Worm (Caenorhabditis elegans) whole organism, late embryonic: Measurements from ENCODE around the gene C45G7.13.

ENCODE experiments used
- C38D4.7 ChIP-seq: fragments of 200-800 bp; sonication (Bioruptor generic); optimal IDR thresholded peaks from 2 replicates; lab custom pipeline; 2018; ENCODE audit warnings: mild to moderate bottlenecking, missing genetic modification characterization, moderate library complexity, missing compliant biosample characterization
- T23F11.4 ChIP-seq: fragments of 200-800 bp; sonication (Bioruptor generic); optimal IDR thresholded peaks from 2 replicates; lab custom pipeline; 2018; ENCODE audit warnings: mild to moderate bottlenecking, missing genetic modification characterization, missing compliant biosample characterization
- ceh-18 ChIP-seq: sonication (generic microtip); optimal IDR thresholded peaks from 2 replicates; lab custom pipeline; 2016; ENCODE audit warnings: missing genetic modification characterization, missing compliant biosample characterization
- ceh-22 ChIP-seq: sonication (generic microtip); optimal IDR thresholded peaks from 2 replicates; lab custom pipeline; 2017; ENCODE audit warnings: missing biosample characterization, missing genetic modification characterization
- ceh-30 ChIP-seq: fragments of 150-350 bp; optimal IDR thresholded peaks from 2 replicates; lab custom pipeline; 2014; ENCODE audit warnings: missing biosample characterization, missing genetic modification characterization
- ceh-31 ChIP-seq: sonication (generic microtip); optimal IDR thresholded peaks from 2 replicates; lab custom pipeline; 2016; ENCODE audit warnings: missing genetic modification characterization, missing compliant biosample characterization
- ceh-34 ChIP-seq: sonication (generic microtip); optimal IDR thresholded peaks from 2 replicates; lab custom pipeline; 2016; ENCODE audit warnings: mild to moderate bottlenecking, missing genetic modification characterization, missing compliant biosample characterization
- ceh-45 ChIP-seq: fragments of 200-800 bp; sonication (Bioruptor generic); IDR thresholded peaks from 2 replicates; pipeline ENCODE4 v1.3.6; 2022; ENCODE audit warnings: missing genetic modification reagents, missing genetic modification characterization, missing compliant biosample characterization
- ceh-48 ChIP-seq: sonication (generic microtip); optimal IDR thresholded peaks from 2 replicates; lab custom pipeline; 2016; ENCODE audit warnings: missing genetic modification characterization, inconsistent platforms, missing compliant biosample characterization
- dmd-4 ChIP-seq: sonication (generic microtip); optimal IDR thresholded peaks from 2 replicates; lab custom pipeline; 2016; ENCODE audit warnings: borderline replicate concordance, missing genetic modification characterization, missing compliant biosample characterization
- elt-2 ChIP-seq: sonication (generic microtip); optimal IDR thresholded peaks from 2 replicates; lab custom pipeline; 2016; ENCODE audit warnings: missing genetic modification reagents, missing genetic modification characterization, missing compliant biosample characterization
- elt-4 ChIP-seq: sonication (generic microtip); optimal IDR thresholded peaks from 2 replicates; lab custom pipeline; 2016; ENCODE audit warnings: missing genetic modification characterization, missing compliant biosample characterization
- ets-4 ChIP-seq: sonication (generic microtip); optimal IDR thresholded peaks from 2 replicates; lab custom pipeline; 2016; ENCODE audit warnings: missing genetic modification characterization, missing compliant biosample characterization
- fkh-10 ChIP-seq: fragments of 150-350 bp; optimal IDR thresholded peaks from 2 replicates; lab custom pipeline; 2014; ENCODE audit warnings: missing biosample characterization, missing genetic modification reagents, missing genetic modification characterization
- hlh-13 ChIP-seq: fragments of 200-800 bp; sonication (Bioruptor generic); optimal IDR thresholded peaks from 2 replicates; lab custom pipeline; 2018; ENCODE audit warnings: mild to moderate bottlenecking, missing genetic modification characterization, missing compliant biosample characterization
- hlh-15 ChIP-seq: sonication (generic microtip); optimal IDR thresholded peaks from 2 replicates; lab custom pipeline; 2016; ENCODE audit warnings: missing genetic modification characterization, missing compliant biosample characterization
- hlh-30 ChIP-seq: sonication (generic microtip); optimal IDR thresholded peaks from 2 replicates; lab custom pipeline; 2017; ENCODE audit warnings: antibody characterized with exemption, missing genetic modification characterization, missing compliant biosample characterization; ENCODE audit not compliant: insufficient read depth
- hlh-6 ChIP-seq: sonication (generic microtip); optimal IDR thresholded peaks from 2 replicates; lab custom pipeline; 2016; ENCODE audit warnings: missing genotype, missing genetic modification characterization, missing compliant biosample characterization
- madf-2 ChIP-seq: sonication (generic microtip); optimal IDR thresholded peaks from 2 replicates; lab custom pipeline; 2017; ENCODE audit warnings: missing genetic modification characterization, missing compliant biosample characterization
- nhr-11 ChIP-seq: fragments of 150-350 bp; optimal IDR thresholded peaks from 2 replicates; lab custom pipeline; 2014; ENCODE audit warnings: missing biosample characterization, missing genetic modification characterization
- nhr-232 ChIP-seq: sonication (generic microtip); optimal IDR thresholded peaks from 2 replicates; lab custom pipeline; 2016; ENCODE audit warnings: missing genetic modification characterization, missing compliant biosample characterization
- npax-4 ChIP-seq: sonication (generic microtip); optimal IDR thresholded peaks from 2 replicates; lab custom pipeline; 2016; ENCODE audit warnings: missing genetic modification characterization, missing compliant biosample characterization
- odd-2 ChIP-seq: sonication (generic microtip); optimal IDR thresholded peaks from 2 replicates; lab custom pipeline; 2017; ENCODE audit warnings: antibody characterized with exemption, mild to moderate bottlenecking, missing genetic modification characterization, missing compliant biosample characterization
- pax-1 ChIP-seq: fragments of 150-350 bp; optimal IDR thresholded peaks from 2 replicates; lab custom pipeline; 2014; ENCODE audit warnings: missing biosample characterization, missing genetic modification characterization
- pha-2 ChIP-seq: sonication (generic microtip); optimal IDR thresholded peaks from 2 replicates; lab custom pipeline; 2017; ENCODE audit warnings: mild to moderate bottlenecking, missing genetic modification characterization, missing compliant biosample characterization
- pha-4 ChIP-seq: fragments of 150-350 bp; optimal IDR thresholded peaks from 2 replicates; lab custom pipeline; 2018; ENCODE audit warnings: missing biosample characterization, missing genetic modification reagents, missing genetic modification characterization
- pros-1 ChIP-seq: fragments of 150-350 bp; optimal IDR thresholded peaks from 2 replicates; lab custom pipeline; 2014; ENCODE audit warnings: missing biosample characterization, missing genetic modification reagents, missing genetic modification characterization
- ref-2 ChIP-seq: sonication (generic microtip); optimal IDR thresholded peaks from 2 replicates; lab custom pipeline; 2016; ENCODE audit warnings: missing genetic modification characterization, missing compliant biosample characterization
- rnt-1 ChIP-seq: sonication (generic microtip); optimal IDR thresholded peaks from 2 replicates; lab custom pipeline; 2016; ENCODE audit warnings: missing genetic modification characterization, missing compliant biosample characterization
- sdc-2 ChIP-seq: sonication (generic microtip); optimal IDR thresholded peaks from 2 replicates; lab custom pipeline; 2016; ENCODE audit warnings: missing genotype, missing genetic modification characterization, missing compliant biosample characterization
- sox-2 ChIP-seq: fragments of 200-800 bp; sonication (Bioruptor generic); IDR thresholded peaks from 2 replicates; pipeline ENCODE4 v1.3.6; 2022; ENCODE audit warnings: missing genetic modification reagents, missing genetic modification characterization, missing compliant biosample characterization
- syd-9 ChIP-seq: sonication (generic microtip); optimal IDR thresholded peaks from 2 replicates; lab custom pipeline; 2016; ENCODE audit warnings: mild to moderate bottlenecking, missing genetic modification characterization, moderate library complexity, missing compliant biosample characterization
- tbx-2 ChIP-seq: sonication (generic microtip); optimal IDR thresholded peaks from 2 replicates; lab custom pipeline; 2016; ENCODE audit warnings: missing genetic modification characterization, missing compliant biosample characterization
- unc-3 ChIP-seq, 2 experiments: fragments of 200-800 bp in 1 of 2; sonication (Bioruptor generic) in 1 of 2; sonication (generic microtip) in 1 of 2; conservative IDR thresholded peaks in 1 of 2; optimal IDR thresholded peaks in 1 of 2; 2 replicates each; pipeline versions ENCODE4 v1.3.6 to Lab custom; 2016 to 2022; ENCODE audit warnings: missing compliant biosample characterization in 2 of 2, missing genetic modification characterization in 2 of 2, missing genetic modification reagents in 1 of 2
- unc-55 ChIP-seq: sonication (generic microtip); optimal IDR thresholded peaks from 2 replicates; lab custom pipeline; 2017; ENCODE audit warnings: missing biosample characterization, missing genetic modification reagents, missing genetic modification characterization
- unc-86 ChIP-seq: sonication (generic microtip); optimal IDR thresholded peaks from 2 replicates; lab custom pipeline; 2016; ENCODE audit warnings: missing genetic modification characterization, missing compliant biosample characterization
- zip-5 ChIP-seq: sonication (generic microtip); optimal IDR thresholded peaks from 2 replicates; lab custom pipeline; 2016; ENCODE audit warnings: missing genetic modification characterization, missing compliant biosample characterization
- ztf-16 ChIP-seq: sonication (generic microtip); optimal IDR thresholded peaks from 2 replicates; lab custom pipeline; 2017; ENCODE audit warnings: missing genetic modification characterization, missing compliant biosample characterization

C45G7.13 gene

DNA sequence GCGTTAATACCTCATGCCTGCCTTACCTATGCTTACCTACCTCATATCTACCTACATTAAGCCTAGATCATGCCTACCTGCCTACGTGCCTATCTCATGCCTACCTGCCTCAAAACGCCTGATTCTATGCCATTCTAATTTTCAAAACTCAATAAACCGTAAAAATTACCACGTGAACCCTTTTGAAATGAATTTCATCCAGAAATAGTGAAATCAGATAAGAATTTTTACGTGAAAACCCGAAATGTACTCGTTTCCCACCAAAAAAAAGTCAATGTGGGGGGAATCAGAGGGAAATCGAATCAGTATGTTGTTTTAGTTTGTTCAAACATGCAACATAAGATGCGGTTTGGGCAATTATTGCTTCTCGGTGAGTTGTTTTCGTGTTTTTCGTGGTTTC is 37.4 kb upstream of the C45G7.13 start, which contains the start of gene Y69A2AR.19:
Gene Y69A2AR.19, plus strand, starts transcription at position 301 of the 400 bp plus-strand sequence.
- TF ChIP-seq pha-4 (tag; lab: Kevin White, UChicago) (no peak), elt-2 (tag; lab: Kevin White, UChicago) (no peak), ceh-48 (tag; lab: Kevin White, UChicago) (no peak), hlh-15 (no peak), nhr-232 (tag; lab: Kevin White, UChicago) (no peak), unc-3 (GFP tag; conservative IDR thresholded peaks at IDR 0.05; lab: Robert Waterston, UW) (no peak), unc-3 (tag; optimal IDR thresholded peaks at IDR 0.05; lab: Kevin White, UChicago) (no peak), ets-4 (tag; lab: Kevin White, UChicago) (no peak), zip-5 (tag; lab: Kevin White, UChicago) (no peak), ceh-22 (tag; lab: Kevin White, UChicago) (no peak), ceh-30 (tag; lab: Kevin White, UChicago) (no peak), ceh-18 (tag; lab: Kevin White, UChicago) (no peak), madf-2 (tag; lab: Kevin White, UChicago) (no peak)

ce11 chrIV:2481955-2482354 is 30.8 kb upstream of the C45G7.13 start, which contains the start of gene Y69A2AL.2:
Gene Y69A2AL.2, plus strand, starts transcription at chrIV:2482255.
- no peak for TF ChIP-seq dmd-4 (tag; lab: Kevin White, UChicago)
- TF ChIP-seq elt-4, result no peak
- TF ChIP-seq pha-2 (tag; lab: Kevin White, UChicago), result no peak
- TF ChIP-seq pax-1 (tag; lab: Kevin White, UChicago), result no peak
- TF ChIP-seq sdc-2, result no peak
- TF ChIP-seq ceh-18 (tag; lab: Kevin White, UChicago), result no peak
- no peak for TF ChIP-seq tbx-2 (tag; lab: Kevin White, UChicago)
- no peak for TF ChIP-seq ceh-22 (tag; lab: Kevin White, UChicago)
- TF ChIP-seq hlh-13, result no peak
- TF ChIP-seq pros-1 (tag; lab: Kevin White, UChicago), result no peak
- TF ChIP-seq unc-55 (GFP tag; lab: Kevin White, UChicago), result no peak
- no peak for TF ChIP-seq ref-2 (tag; lab: Kevin White, UChicago)
- no peak for TF ChIP-seq unc-86 (tag; lab: Kevin White, UChicago)
- no peak for TF ChIP-seq sox-2
- no peak for TF ChIP-seq odd-2 (tag; lab: Kevin White, UChicago)
- TF ChIP-seq rnt-1 (tag; lab: Kevin White, UChicago), result no peak

ce11 chrIV:2476386-2476785 is 25.3 kb upstream of the C45G7.13 start, which contains the start of gene grd-16:
Gene grd-16, plus strand, starts transcription at chrIV:2476686.
- TF ChIP-seq ztf-16 (tag; lab: Kevin White, UChicago) (no peak), T23F11.4 (GFP tag; lab: Kevin White, UChicago) (no peak), elt-4 (no peak), pax-1 (tag; lab: Kevin White, UChicago) (no peak), C38D4.7 (GFP tag; lab: Kevin White, UChicago) (no peak), hlh-15 (no peak), syd-9 (tag; lab: Kevin White, UChicago) (no peak), nhr-11 (tag; lab: Kevin White, UChicago) (no peak), odd-2 (tag; lab: Kevin White, UChicago) (no peak), ceh-45 (GFP tag; lab: Robert Waterston, UW) (no peak), ceh-34 (tag; lab: Kevin White, UChicago) (no peak), ceh-31 (tag; lab: Kevin White, UChicago) (no peak), npax-4 (tag; lab: Kevin White, UChicago) (no peak), madf-2 (tag; lab: Kevin White, UChicago) (no peak), hlh-13 (no peak)

- no peak for TF ChIP-seq hlh-30
- TF ChIP-seq hlh-6 (tag; lab: Kevin White, UChicago), result no peak
- TF ChIP-seq fkh-10, result no peak
These were observed 19.0 kb upstream of the C45G7.13 start, which contains the start of gene ilys-1 for ce11 chrIV:2470114-2470513. Gene ilys-1, plus strand, starts transcription at chrIV:2470414.
